Worm (Caenorhabditis elegans) whole organism, L4/young adult: ENCODE data around the gene sgk-1.

ENCODE experiments used
- W03F9.2 ChIP-seq: fragments of 150-350 bp; optimal IDR thresholded peaks from 2 replicates; lab custom pipeline; 2014; ENCODE audit warnings: missing biosample characterization, missing genetic modification characterization
- him-1 ChIP-seq: sonication (generic microtip); optimal IDR thresholded peaks from 2 replicates; lab custom pipeline; 2016; ENCODE audit warnings: missing genotype, missing genetic modification reagents, missing genetic modification characterization, missing compliant biosample characterization

- no peak for TF ChIP-seq W03F9.2
- TF ChIP-seq him-1 (tag; lab: Kevin White, UChicago): no peak
Observed at ce11 chrX:16258503-16258902, 3.4 kb downstream of the sgk-1 start.
